Fruit fly (Drosophila melanogaster): ENCODE measurements around the gene Efa6.

Gene Efa6

dm6 chr3R:22590668-22591275 is 3.2 kb downstream of the Efa6 start:
- TF ChIP-seq CG8301 (tag; optimal IDR thresholded peaks at IDR 0.05) (peak; percentile 75), Ets98B (GFP tag; IDR thresholded peaks at IDR 0.05) (no peak; the same call in none of the 2 replicates), CG9948 (tag; optimal IDR thresholded peaks at IDR 0.05) (peak; percentile 43), CG17806 (tag; optimal IDR thresholded peaks at IDR 0.05) (peak; percentile 48), CG34367 (tag; optimal IDR thresholded peaks at IDR 0.05) (peak; percentile 18), Pif1B (GFP tag; optimal IDR thresholded peaks at IDR 0.05) (peak; percentile 36), EcR (GFP tag; optimal IDR thresholded peaks at IDR 0.05) (no peak), fd96Ca (GFP tag; IDR thresholded peaks at IDR 0.05) (peak; percentile 37; the same call in 1 of the 3 replicates), rn (GFP tag; IDR thresholded peaks at IDR 0.05) (no peak), Pif1A (GFP tag; optimal IDR thresholded peaks at IDR 0.05) (peak; percentile 71), CG12605 (GFP tag; IDR thresholded peaks at IDR 0.05) (no peak), CG32121 (GFP tag; IDR thresholded peaks at IDR 0.05) (peak; percentile 19; the same call in 1 of the 2 replicates), CG10348 (GFP tag; IDR thresholded peaks at IDR 0.05) (0 out of 2 replicates have a peak, but pooled peaks have one; percentile 39), CG15710 (tag; optimal IDR thresholded peaks at IDR 0.05) (peak; percentile 46), CG8159 (tag; optimal IDR thresholded peaks at IDR 0.05) (peak; percentile 47), CG14655 (GFP tag; optimal IDR thresholded peaks at IDR 0.05) (peak; percentile 86), CG13204 (GFP tag; optimal IDR thresholded peaks at IDR 0.05) (no peak), Snoo (tag; optimal IDR thresholded peaks at IDR 0.05) (no peak), gl (tag; optimal IDR thresholded peaks at IDR 0.05) (no peak), CG4496 (GFP tag; IDR thresholded peaks at IDR 0.05) (peak; percentile 46), D1 (tag; optimal IDR thresholded peaks at IDR 0.05) (no peak)

- TF ChIP-seq rn (GFP tag; IDR thresholded peaks at IDR 0.05), result peak; percentile 13; the same call in 1 of the 2 replicates
- TF ChIP-seq CG15710 (tag; optimal IDR thresholded peaks at IDR 0.05), result no peak
- TF ChIP-seq CG9948 (tag; optimal IDR thresholded peaks at IDR 0.05), result peak; percentile 1
- peak; percentile 24 for TF ChIP-seq Pif1A (GFP tag; optimal IDR thresholded peaks at IDR 0.05)
- TF ChIP-seq CG8301 (tag; optimal IDR thresholded peaks at IDR 0.05), result peak; percentile 74
- TF ChIP-seq CG14655 (GFP tag; optimal IDR thresholded peaks at IDR 0.05), result peak; percentile 75
- TF ChIP-seq D1 (tag; optimal IDR thresholded peaks at IDR 0.05), result no peak
- TF ChIP-seq Ets98B (GFP tag; IDR thresholded peaks at IDR 0.05), result 0 out of 2 replicates have a peak, but pooled peaks have one; percentile 22
These were observed 6.7 kb downstream of the Efa6 start for dm6 chr3R:22594257-22594656.

- TF ChIP-seq CG10348 (GFP tag; IDR thresholded peaks at IDR 0.05), result no peak
These were observed 7.8 kb downstream of the Efa6 start for dm6 chr3R:22595293-22595868.

dm6 chr3R:22596450-22596849 is 8.9 kb downstream of the Efa6 start:
- TF ChIP-seq CG8301 (tag; optimal IDR thresholded peaks at IDR 0.05), result no peak
- no peak for TF ChIP-seq CG13204 (GFP tag; optimal IDR thresholded peaks at IDR 0.05)
- no peak for TF ChIP-seq Ets98B (GFP tag; IDR thresholded peaks at IDR 0.05)
- TF ChIP-seq rn (GFP tag; IDR thresholded peaks at IDR 0.05), result no peak
- no peak for TF ChIP-seq D1 (tag; optimal IDR thresholded peaks at IDR 0.05)
- TF ChIP-seq CG9948 (tag; optimal IDR thresholded peaks at IDR 0.05), result no peak
- TF ChIP-seq CG4496 (GFP tag; IDR thresholded peaks at IDR 0.05), result no peak
- TF ChIP-seq fd96Ca (GFP tag; IDR thresholded peaks at IDR 0.05), result no peak
- no peak for TF ChIP-seq CG32121 (GFP tag; IDR thresholded peaks at IDR 0.05)
- TF ChIP-seq CG34367 (tag; optimal IDR thresholded peaks at IDR 0.05), result no peak

dm6 chr3R:22597344-22597954 is 9.9 kb downstream of the Efa6 start:
- TF ChIP-seq CG4496 (GFP tag; IDR thresholded peaks at IDR 0.05) (peak; percentile 91), CG10348 (GFP tag; IDR thresholded peaks at IDR 0.05) (peak; percentile 51), gl (tag; optimal IDR thresholded peaks at IDR 0.05) (peak; percentile 2), CG13204 (GFP tag; optimal IDR thresholded peaks at IDR 0.05) (no peak), CG15710 (tag; optimal IDR thresholded peaks at IDR 0.05) (no peak), CG12605 (GFP tag; IDR thresholded peaks at IDR 0.05) (peak; percentile 86), CG32121 (GFP tag; IDR thresholded peaks at IDR 0.05) (peak; percentile 88), Snoo (tag; optimal IDR thresholded peaks at IDR 0.05) (no peak), fd96Ca (GFP tag; IDR thresholded peaks at IDR 0.05) (peak; percentile 79), rn (GFP tag; IDR thresholded peaks at IDR 0.05) (peak; percentile 55; the same call in 1 of the 2 replicates), EcR (GFP tag; optimal IDR thresholded peaks at IDR 0.05) (no peak), Ets98B (GFP tag; IDR thresholded peaks at IDR 0.05) (peak; percentile 92)

dm6 chr3R:22598759-22599158 is 11.2 kb downstream of the Efa6 start:
- TF ChIP-seq Snoo (tag; optimal IDR thresholded peaks at IDR 0.05), result no peak
- TF ChIP-seq fd96Ca (GFP tag; IDR thresholded peaks at IDR 0.05), result no peak
- TF ChIP-seq D1 (tag; optimal IDR thresholded peaks at IDR 0.05), result no peak
- TF ChIP-seq CG9948 (tag; optimal IDR thresholded peaks at IDR 0.05), result no peak
- no peak for TF ChIP-seq rn (GFP tag; IDR thresholded peaks at IDR 0.05)
- no peak for TF ChIP-seq CG32121 (GFP tag; IDR thresholded peaks at IDR 0.05)
- no peak for TF ChIP-seq CG17806 (tag; optimal IDR thresholded peaks at IDR 0.05)
- TF ChIP-seq CG14655 (GFP tag; optimal IDR thresholded peaks at IDR 0.05), result no peak
- TF ChIP-seq Ets98B (GFP tag; IDR thresholded peaks at IDR 0.05), result no peak
- TF ChIP-seq Pif1B (GFP tag; optimal IDR thresholded peaks at IDR 0.05), result no peak
- TF ChIP-seq CG34367 (tag; optimal IDR thresholded peaks at IDR 0.05), result no peak
- TF ChIP-seq CG8301 (tag; optimal IDR thresholded peaks at IDR 0.05), result no peak
- no peak for TF ChIP-seq CG8159 (tag; optimal IDR thresholded peaks at IDR 0.05)
- no peak for TF ChIP-seq CG10348 (GFP tag; IDR thresholded peaks at IDR 0.05)

Measured in whole organism, pupa.